Worm (Caenorhabditis elegans) whole organism, young adult: ENCODE results near the gene idpc-4.

Experiments
- dox-1 ChIP-seq: fragments of 200-800 bp; sonication (Bioruptor generic); IDR thresholded peaks from 2 replicates; pipeline ENCODE4 v1.3.6; 2022; ENCODE audit warnings: missing genetic modification reagents, missing genetic modification characterization, missing compliant biosample characterization
- ztf-22 ChIP-seq: fragments of 200-800 bp; sonication (Bioruptor generic); optimal IDR thresholded peaks from 2 replicates; lab custom pipeline; 2018; ENCODE audit warnings: mild to moderate bottlenecking, missing genetic modification characterization, moderate library complexity, missing compliant biosample characterization

ce11 chrV:9621437-9621836 is 3.8 kb upstream of the idpc-4 start:
- no peak for TF ChIP-seq dox-1 (GFP tag; lab: Robert Waterston, UW)
- TF ChIP-seq ztf-22 (GFP tag; lab: Kevin White, UChicago), result no peak
